Fruit fly (Drosophila melanogaster) whole organism, embryonic: ENCODE measurements around the gene Fitm.

Experiments
- CG17385 ChIP-seq: fragments of 200-800 bp; sonication (Bioruptor generic); optimal IDR thresholded peaks from 3 replicates; lab custom pipeline; 2018; ENCODE audit warnings: missing biosample characterization, mild to moderate bottlenecking, missing genetic modification characterization
- CG2116 ChIP-seq: fragments of 200-800 bp; sonication (Bioruptor generic); optimal IDR thresholded peaks from 3 replicates; lab custom pipeline; 2018; ENCODE audit warnings: missing biosample characterization, mild to moderate bottlenecking, missing genetic modification characterization
- CG34224 ChIP-seq: fragments of 200-800 bp; sonication (Bioruptor generic); IDR thresholded peaks from 3 replicates; pipeline ENCODE4 v1.3.6; 2022; ENCODE audit warnings: missing biosample characterization, missing genetic modification characterization; ENCODE audit not compliant: partially characterized antibody
- CG6854 ChIP-seq: fragments of 200-800 bp; sonication (Bioruptor generic); optimal IDR thresholded peaks from 3 replicates; lab custom pipeline; 2017; ENCODE audit warnings: missing biosample characterization, mild to moderate bottlenecking, missing genetic modification characterization
- Dbx ChIP-seq: fragments of 200-800 bp; sonication (Bioruptor generic); IDR thresholded peaks from 3 replicates; pipeline ENCODE4 v1.3.6; 2022; ENCODE audit warnings: missing biosample characterization, missing genetic modification characterization
- Gug ChIP-seq: fragments of 200-800 bp; sonication (Bioruptor generic); IDR thresholded peaks from 4 replicates; pipeline ENCODE4 v1.3.6; 2022; ENCODE audit warnings: missing biosample characterization, missing genetic modification characterization
- Hmr ChIP-seq: fragments of 200-800 bp; sonication (Bioruptor generic); optimal IDR thresholded peaks from 3 replicates; lab custom pipeline; 2017; ENCODE audit warnings: mild to moderate bottlenecking, missing biosample characterization, missing genetic modification reagents, missing genetic modification characterization
- tin ChIP-seq: fragments of 200-800 bp; sonication (Bioruptor generic); optimal IDR thresholded peaks from 3 replicates; lab custom pipeline; 2016; ENCODE audit warnings: missing biosample characterization, missing genetic modification characterization

- TF ChIP-seq CG17385 (GFP tag; lab: Kevin White, UChicago) (no peak), CG6854 (GFP tag; lab: Kevin White, UChicago) (no peak), Hmr (GFP tag; lab: Kevin White, UChicago) (no peak), CG34224 (GFP tag; lab: Robert Waterston, UW) (no peak), CG2116 (GFP tag; lab: Kevin White, UChicago) (no peak), Dbx (GFP tag; lab: Robert Waterston, UW) (no peak), tin (no peak), Gug (GFP tag; lab: Robert Waterston, UW) (no peak)
Measured at dm6 chr3L:5130508-5130907, 15.4 kb downstream of the Fitm start.
